Worm (Caenorhabditis elegans) whole organism, L4/young adult: ENCODE results near the gene Y110A2AR.1.

Experiments used
- W03F9.2 ChIP-seq: fragments of 150-350 bp; optimal IDR thresholded peaks from 2 replicates; lab custom pipeline; 2014; ENCODE audit warnings: missing biosample characterization, missing genetic modification characterization
- dao-5 ChIP-seq: sonication (generic microtip); optimal IDR thresholded peaks from 2 replicates; lab custom pipeline; 2016; ENCODE audit warnings: missing genotype, missing genetic modification characterization, moderate library complexity, missing compliant biosample characterization
- him-1 ChIP-seq: sonication (generic microtip); optimal IDR thresholded peaks from 2 replicates; lab custom pipeline; 2016; ENCODE audit warnings: missing genotype, missing genetic modification reagents, missing genetic modification characterization, missing compliant biosample characterization

- TF ChIP-seq him-1 (tag; lab: Kevin White, UChicago) = no peak
- no peak for TF ChIP-seq W03F9.2 (tag; lab: Kevin White, UChicago)
- TF ChIP-seq dao-5 (tag; lab: Kevin White, UChicago) = no peak
These were observed 724 bp downstream of the Y110A2AR.1 start for ce11 chrII:2920234-2920633.
